Worm (Caenorhabditis elegans) whole organism, early embryonic: ENCODE measurements around the gene hmt-1.

Experiments used
- aly-1 ChIP-seq: sonication (generic microtip); optimal IDR thresholded peaks from 2 replicates; lab custom pipeline; 2016; ENCODE audit warnings: missing genetic modification characterization, missing compliant biosample characterization
- ama-1 ChIP-seq: fragments of 150-350 bp; optimal IDR thresholded peaks from 2 replicates; lab custom pipeline; 2014
- hmbx-1 ChIP-seq: sonication (generic microtip); optimal IDR thresholded peaks from 2 replicates; lab custom pipeline; 2016; ENCODE audit warnings: mild to moderate bottlenecking, missing genetic modification characterization, missing compliant biosample characterization
- sea-1 ChIP-seq: fragments of 200-800 bp; sonication (Bioruptor generic); conservative IDR thresholded peaks from 2 replicates; pipeline ENCODE4 v1.3.6; 2022; ENCODE audit warnings: missing genetic modification characterization, missing compliant biosample characterization

DNA sequence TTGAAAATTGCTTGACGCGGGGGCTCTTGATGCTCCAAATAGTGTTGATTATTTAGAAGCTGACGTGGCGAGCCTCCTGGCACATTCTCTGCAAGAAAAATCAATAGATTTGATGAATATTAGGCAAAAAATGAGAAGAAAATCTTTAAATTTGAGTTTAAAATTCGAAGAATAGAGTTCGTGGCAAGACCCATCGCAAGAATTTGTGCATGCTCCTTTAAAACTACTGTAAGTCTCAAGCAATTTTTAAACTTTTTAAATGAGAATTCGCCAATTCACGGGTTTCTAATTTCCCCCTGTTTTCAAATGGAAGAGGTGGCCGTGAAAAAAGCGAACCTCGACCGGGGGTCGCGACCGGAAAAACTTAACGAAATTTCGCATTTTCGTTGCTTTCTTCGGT, 14.1 kb upstream of the hmt-1 start:
- TF ChIP-seq ama-1 (lab: Kevin White, UChicago) (no peak), sea-1 (GFP tag; lab: Robert Waterston, UW) (no peak), aly-1 (tag; lab: Kevin White, UChicago) (no peak), hmbx-1 (tag; lab: Kevin White, UChicago) (no peak)
